Fruit fly (Drosophila melanogaster): ENCODE measurements around the gene CG44532.
A peak's percentile ranks its signal among the peaks of the same experiment; 100 is the strongest.

Gene CG44532

DNA sequence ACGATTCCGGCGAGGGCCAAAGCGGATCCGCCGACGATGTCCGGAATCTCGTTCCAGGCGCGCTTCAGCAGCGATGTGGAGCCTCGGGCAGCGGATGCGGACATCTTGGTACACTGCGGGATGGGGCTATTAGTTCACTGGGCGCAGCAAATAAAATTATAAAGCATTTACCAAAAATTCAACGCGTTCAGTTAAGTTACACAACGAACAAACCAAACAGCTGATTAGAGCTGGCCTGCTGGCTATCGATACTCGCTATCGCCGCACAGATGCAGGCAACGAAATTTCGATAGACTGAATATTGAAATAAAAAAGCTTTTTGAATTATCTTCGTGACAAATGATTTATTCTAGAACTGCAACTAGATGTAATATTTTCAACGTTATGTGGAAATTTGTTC lies 2.2 kb upstream of the CG44532 start, which contains the start of gene NdufA3 (continued):
- TF ChIP-seq chinmo (GFP tag; IDR thresholded peaks at IDR 0.05; ENCODE audit: partially characterized antibody), result 0 out of 4 replicates have a peak, but pooled peaks have one; percentile 71
- TF ChIP-seq CG2712 (tag; optimal IDR thresholded peaks at IDR 0.05), result no peak
- peak; percentile 8; the same call in 1 of the 2 replicates for TF ChIP-seq slbo (GFP tag; IDR thresholded peaks at IDR 0.05)
- TF ChIP-seq CG32772 (GFP tag; IDR thresholded peaks at IDR 0.05), result no peak
- TF ChIP-seq CG11560 (tag; IDR thresholded peaks at IDR 0.05), result no peak; the same call in 2 of the 3 replicates
- peak; percentile 69 for TF ChIP-seq CG14860 (GFP tag; IDR thresholded peaks at IDR 0.05; ENCODE audit: partially characterized antibody)
- TF ChIP-seq nerfin-2 (GFP tag; IDR thresholded peaks at IDR 0.05; ENCODE audit: partially characterized antibody), result peak; percentile 80
- TF ChIP-seq Bteb2 (GFP tag; optimal IDR thresholded peaks at IDR 0.05), result no peak
- peak; percentile 11 for TF ChIP-seq CG17829 (tag; optimal IDR thresholded peaks at IDR 0.05)
- no peak for TF ChIP-seq CG30403 (GFP tag; optimal IDR thresholded peaks at IDR 0.05)

DNA sequence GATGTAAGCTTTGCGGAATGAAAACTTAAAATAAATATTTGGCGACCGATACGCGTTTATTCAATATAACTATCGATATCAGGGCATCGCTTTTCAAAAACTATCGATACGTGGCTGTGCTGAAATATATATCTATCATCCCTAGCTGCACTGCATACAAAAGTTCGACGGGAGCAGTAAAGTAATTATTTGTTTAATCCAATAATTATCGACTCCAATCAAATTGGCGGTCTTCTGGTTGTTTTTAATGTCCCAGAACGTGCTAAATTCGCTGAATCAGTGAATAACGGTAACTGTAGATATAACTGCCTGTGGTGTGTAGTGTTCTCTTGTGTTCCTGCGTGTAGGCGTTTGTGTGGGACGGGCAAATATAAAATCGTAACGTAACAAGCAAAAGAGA lies 1.2 kb downstream of the CG44532 start, which contains the start of gene mei-P26:
Gene mei-P26, plus strand, starts transcription at position 146 of the 400 bp plus-strand sequence.
- no peak for TF ChIP-seq CG15601 (tag; optimal IDR thresholded peaks at IDR 0.05)
- TF ChIP-seq CG2116 (GFP tag; optimal IDR thresholded peaks at IDR 0.05), result peak; percentile 36
- no peak for TF ChIP-seq Sin3A (optimal IDR thresholded peaks at IDR 0.05)
- no peak for TF ChIP-seq gro (GFP tag; optimal IDR thresholded peaks at IDR 0.05)
- no peak for TF ChIP-seq Rfx (GFP tag; IDR thresholded peaks at IDR 0.05)
- TF ChIP-seq so (GFP tag; IDR thresholded peaks at IDR 0.05), result no peak
- TF ChIP-seq Ets65A (GFP tag), result no peak
- TF ChIP-seq amos (GFP tag; IDR thresholded peaks at IDR 0.05; ENCODE audit: partially characterized antibody), result peak; percentile 92
- no peak for TF ChIP-seq CG17912 (GFP tag; optimal IDR thresholded peaks at IDR 0.05)
- no peak for TF ChIP-seq CG4404 (GFP tag; IDR thresholded peaks at IDR 0.05)
- peak; percentile 1 for TF ChIP-seq Side (GFP tag; optimal IDR thresholded peaks at IDR 0.05)
- no peak for TF ChIP-seq fru (optimal IDR thresholded peaks at IDR 0.05)
- no peak for TF ChIP-seq shn (GFP tag; optimal IDR thresholded peaks at IDR 0.05)
- no peak for TF ChIP-seq CG7987 (GFP tag; optimal IDR thresholded peaks at IDR 0.05)
- TF ChIP-seq psq (GFP tag; optimal IDR thresholded peaks at IDR 0.05), result no peak
- no peak for TF ChIP-seq HmgZ (tag; optimal IDR thresholded peaks at IDR 0.05)
- peak; percentile 73 for TF ChIP-seq MESR4 (GFP tag; optimal IDR thresholded peaks at IDR 0.05)
- no peak for TF ChIP-seq CG3726 (GFP tag; IDR thresholded peaks at IDR 0.05)
- TF ChIP-seq dan (GFP tag; IDR thresholded peaks at IDR 0.05), result no peak
- TF ChIP-seq abd-A (tag; optimal IDR thresholded peaks at IDR 0.05), result no peak
- no peak for TF ChIP-seq Xbp1 (GFP tag; optimal IDR thresholded peaks at IDR 0.05)
- TF ChIP-seq salm (tag; optimal IDR thresholded peaks at IDR 0.05), result no peak
- TF ChIP-seq Dad (GFP tag; optimal IDR thresholded peaks at IDR 0.05), result no peak
- TF ChIP-seq Scr (GFP tag; IDR thresholded peaks at IDR 0.05; ENCODE audit: partially characterized antibody), result peak; percentile 85
- TF ChIP-seq tup (GFP tag; optimal IDR thresholded peaks at IDR 0.05), result no peak
- TF ChIP-seq eve (GFP tag; optimal IDR thresholded peaks at IDR 0.05), result no peak
- no peak for TF ChIP-seq Dip3 (GFP tag; optimal IDR thresholded peaks at IDR 0.05)
- TF ChIP-seq z (GFP tag; IDR thresholded peaks at IDR 0.05), result no peak
- no peak for TF ChIP-seq al (GFP tag; IDR thresholded peaks at IDR 0.05)
- peak; percentile 61 for TF ChIP-seq Doc3 (GFP tag; IDR thresholded peaks at IDR 0.05; ENCODE audit: partially characterized antibody)
- no peak for TF ChIP-seq Vsx1 (GFP tag; optimal IDR thresholded peaks at IDR 0.05)
- TF ChIP-seq sd (tag; optimal IDR thresholded peaks at IDR 0.05), result no peak
- no peak for TF ChIP-seq pho (GFP tag; optimal IDR thresholded peaks at IDR 0.05)
- TF ChIP-seq CG30403 (GFP tag; optimal IDR thresholded peaks at IDR 0.05), result no peak
- TF ChIP-seq Ada2b (GFP tag; IDR thresholded peaks at IDR 0.05), result no peak
- TF ChIP-seq pita (GFP tag; optimal IDR thresholded peaks at IDR 0.05), result no peak
- no peak for TF ChIP-seq H15 (GFP tag; IDR thresholded peaks at IDR 0.05)
- no peak for TF ChIP-seq luna (GFP tag; optimal IDR thresholded peaks at IDR 0.05)
- no peak for TF ChIP-seq HLHmδ (GFP tag; optimal IDR thresholded peaks at IDR 0.05)
- TF ChIP-seq dati (GFP tag; IDR thresholded peaks at IDR 0.05), result no peak
- TF ChIP-seq jing (GFP tag; optimal IDR thresholded peaks at IDR 0.05), result no peak
- TF ChIP-seq Meics (GFP tag; optimal IDR thresholded peaks at IDR 0.05), result no peak
- TF ChIP-seq Optix (GFP tag; IDR thresholded peaks at IDR 0.05), result no peak
